Worm (Caenorhabditis elegans): Measurements from ENCODE around the gene ZK1290.1.

- TF ChIP-seq ztf-4 (tag; optimal IDR thresholded peaks at IDR 0.05) (no peak), unc-62 (GFP tag; optimal IDR thresholded peaks at IDR 0.05) (no peak), egl-27 (tag; optimal IDR thresholded peaks at IDR 0.05) (no peak), ama-1 (optimal IDR thresholded peaks at IDR 0.05) (no peak), fkh-2 (tag; optimal IDR thresholded peaks at IDR 0.05) (no peak), nhr-25 (tag; optimal IDR thresholded peaks at IDR 0.05) (no peak)
Measured at ce11 chrII:7594812-7595211, 33.2 kb downstream of the ZK1290.1 start, which contains the start of gene syd-1.

All from whole organism, L3 larva.